Worm (Caenorhabditis elegans) whole organism, midembryonic: ENCODE data around the gene Y62F5A.9.

Experiments
- cog-1 ChIP-seq: sonication (generic microtip); optimal IDR thresholded peaks from 2 replicates; lab custom pipeline; 2016; ENCODE audit warnings: missing genetic modification characterization, missing compliant biosample characterization
- flt-1 ChIP-seq: fragments of 200-800 bp; sonication (Bioruptor generic); IDR thresholded peaks from 2 replicates; pipeline ENCODE4 v1.3.6; 2022; ENCODE audit warnings: missing genetic modification characterization, missing compliant biosample characterization
- med-1 ChIP-seq: sonication (generic microtip); optimal IDR thresholded peaks from 2 replicates; lab custom pipeline; 2017; ENCODE audit warnings: missing genetic modification characterization, mild to moderate bottlenecking, missing compliant biosample characterization, antibody characterized with exemption, missing genetic modification reagents; ENCODE audit not compliant: insufficient read depth
- ref-1 ChIP-seq: fragments of 200-800 bp; sonication (Bioruptor generic); conservative IDR thresholded peaks from 2 replicates; pipeline ENCODE4 v1.3.6; 2022; ENCODE audit warnings: missing genetic modification reagents, missing genetic modification characterization, missing compliant biosample characterization
- tab-1 ChIP-seq: fragments of 200-800 bp; sonication (Bioruptor generic); IDR thresholded peaks from 2 replicates; pipeline ENCODE4 v1.3.6; 2022; ENCODE audit warnings: missing genetic modification characterization, missing compliant biosample characterization
- ztf-23 ChIP-seq: fragments of 200-800 bp; sonication (Bioruptor generic); IDR thresholded peaks from 2 replicates; pipeline ENCODE4 v1.3.6; 2022; ENCODE audit warnings: missing genetic modification reagents, missing genetic modification characterization, missing compliant biosample characterization

DNA sequence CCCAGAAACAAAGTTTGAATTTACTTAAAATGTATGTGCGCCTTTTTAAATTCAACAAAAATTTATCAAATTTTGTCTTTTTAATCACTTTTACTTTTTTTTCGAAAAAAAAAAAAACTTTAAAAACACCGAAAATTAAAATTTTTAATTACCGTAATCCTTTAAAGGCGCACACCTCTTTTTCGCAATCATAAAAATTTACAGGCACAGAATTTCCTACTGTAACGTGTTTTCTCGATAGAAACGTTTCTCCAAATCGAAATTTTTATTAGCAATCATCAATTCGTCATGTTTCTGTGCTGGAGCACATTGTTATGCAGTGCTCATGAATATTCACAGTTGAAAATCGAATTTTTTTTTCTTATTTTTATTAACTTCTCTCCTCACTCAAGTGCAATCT is 2.1 kb downstream of the Y62F5A.9 start:
- no peak for TF ChIP-seq flt-1 (GFP tag; lab: Robert Waterston, UW)
- TF ChIP-seq med-1 (GFP tag; lab: Kevin White, UChicago): no peak
- no peak for TF ChIP-seq ztf-23
- TF ChIP-seq tab-1 (GFP tag; lab: Robert Waterston, UW): no peak
- no peak for TF ChIP-seq cog-1
- TF ChIP-seq ref-1 (GFP tag; lab: Robert Waterston, UW): no peak
